Fruit fly (Drosophila melanogaster) whole organism, pupa: ENCODE measurements around the gene RhoGAP16F.
A peak's percentile ranks its signal among the peaks of the same experiment; 100 is the strongest.

ENCODE experiments used
- CG10348 ChIP-seq: fragments of 200-800 bp; sonication (Bioruptor generic); IDR thresholded peaks from 2 replicates; pipeline ENCODE4 v1.3.6; 2022; ENCODE audit warnings: missing biosample characterization, missing genetic modification characterization
- CG12605 ChIP-seq: fragments of 200-800 bp; sonication (Bioruptor generic); IDR thresholded peaks from 2 replicates; pipeline ENCODE4 v1.3.6; 2022; ENCODE audit warnings: missing biosample characterization, missing genetic modification characterization
- CG13204 ChIP-seq: fragments of 200-800 bp; sonication (Bioruptor generic); optimal IDR thresholded peaks from 2 replicates; lab custom pipeline; 2018; ENCODE audit warnings: missing biosample characterization, mild to moderate bottlenecking, missing genetic modification characterization, moderate library complexity
- CG14655 ChIP-seq: fragments of 200-800 bp; sonication (Bioruptor generic); optimal IDR thresholded peaks from 3 replicates; lab custom pipeline; 2017; ENCODE audit warnings: mild to moderate bottlenecking, missing biosample characterization, missing genetic modification reagents, missing genetic modification characterization
- CG15710 ChIP-seq: fragments of 200-800 bp; sonication (Bioruptor generic); optimal IDR thresholded peaks from 2 replicates; lab custom pipeline; 2018; ENCODE audit warnings: missing biosample characterization, mild to moderate bottlenecking, missing genetic modification characterization, moderate library complexity
- CG17806 ChIP-seq: fragments of 200-800 bp; sonication (Bioruptor generic); optimal IDR thresholded peaks from 2 replicates; lab custom pipeline; 2018; ENCODE audit warnings: missing biosample characterization, mild to moderate bottlenecking, missing genetic modification characterization, moderate library complexity
- CG32121 ChIP-seq: fragments of 200-800 bp; sonication (Bioruptor generic); IDR thresholded peaks from 2 replicates; pipeline ENCODE4 v1.3.6; 2022; ENCODE audit warnings: missing biosample characterization, missing genetic modification characterization
- CG34367 ChIP-seq: fragments of 200-800 bp; sonication (Bioruptor generic); optimal IDR thresholded peaks from 2 replicates; lab custom pipeline; 2018; ENCODE audit warnings: missing biosample characterization, mild to moderate bottlenecking, missing genetic modification characterization
- CG4496 ChIP-seq: fragments of 200-800 bp; sonication (Bioruptor generic); IDR thresholded peaks from 3 replicates; pipeline ENCODE4 v1.3.6; 2022; ENCODE audit warnings: missing biosample characterization, missing genetic modification characterization
- CG8159 ChIP-seq: fragments of 200-800 bp; sonication (Bioruptor generic); optimal IDR thresholded peaks from 3 replicates; lab custom pipeline; 2018; ENCODE audit warnings: missing biosample characterization, mild to moderate bottlenecking, missing genetic modification characterization, moderate library complexity
- CG8301 ChIP-seq: fragments of 200-800 bp; sonication (Bioruptor generic); optimal IDR thresholded peaks from 2 replicates; lab custom pipeline; 2018; ENCODE audit warnings: missing biosample characterization, mild to moderate bottlenecking, missing genetic modification characterization
- CG9948 ChIP-seq: fragments of 200-800 bp; sonication (Bioruptor generic); optimal IDR thresholded peaks from 2 replicates; lab custom pipeline; 2018; ENCODE audit warnings: missing biosample characterization, mild to moderate bottlenecking, missing genetic modification characterization, moderate library complexity
- D1 ChIP-seq: fragments of 200-800 bp; sonication (Bioruptor generic); optimal IDR thresholded peaks from 2 replicates; lab custom pipeline; 2018; ENCODE audit warnings: missing biosample characterization, mild to moderate bottlenecking, missing genetic modification characterization, moderate library complexity
- EcR ChIP-seq: fragments of 200-800 bp; sonication (Bioruptor generic); optimal IDR thresholded peaks from 3 replicates; lab custom pipeline; 2019; ENCODE audit warnings: missing biosample characterization, missing genetic modification characterization, mild to moderate bottlenecking, moderate library complexity, missing genetic modification reagents
- Ets98B ChIP-seq: fragments of 200-800 bp; sonication (Bioruptor generic); IDR thresholded peaks from 2 replicates; pipeline ENCODE4 v1.3.6; 2022; ENCODE audit warnings: missing biosample characterization, missing genetic modification characterization
- Pif1A ChIP-seq: fragments of 200-800 bp; sonication (Bioruptor generic); optimal IDR thresholded peaks from 3 replicates; lab custom pipeline; 2016; ENCODE audit warnings: missing biosample characterization, missing genetic modification characterization
- Pif1B ChIP-seq: fragments of 200-800 bp; sonication (Bioruptor generic); optimal IDR thresholded peaks from 3 replicates; lab custom pipeline; 2016; ENCODE audit warnings: missing biosample characterization, missing genetic modification characterization
- Snoo ChIP-seq: fragments of 200-800 bp; sonication (Bioruptor generic); optimal IDR thresholded peaks from 3 replicates; lab custom pipeline; 2017; ENCODE audit warnings: missing biosample characterization, mild to moderate bottlenecking, missing genetic modification characterization, inconsistent platforms
- fd96Ca ChIP-seq: fragments of 200-800 bp; sonication (Bioruptor generic); IDR thresholded peaks from 3 replicates; pipeline ENCODE4 v1.3.6; 2022; ENCODE audit warnings: missing biosample characterization, missing genetic modification characterization
- gl ChIP-seq: fragments of 200-800 bp; sonication (Bioruptor generic); optimal IDR thresholded peaks from 2 replicates; lab custom pipeline; 2018; ENCODE audit warnings: missing biosample characterization, mild to moderate bottlenecking, missing genetic modification characterization
- rn ChIP-seq: fragments of 200-800 bp; sonication (Bioruptor generic); IDR thresholded peaks from 2 replicates; pipeline ENCODE4 v1.3.6; 2022; ENCODE audit warnings: missing biosample characterization, missing genetic modification characterization

The RhoGAP16F gene

dm6 chrX:18092810-18093222 is at the start of gene RhoGAP16F:
RhoGAP16F (plus strand) TSS chrX:18093145.
- TF ChIP-seq rn (GFP tag; lab: Robert Waterston, UW) (no peak), EcR (GFP tag; lab: Kevin White, UChicago) (no peak), CG14655 (GFP tag; lab: Kevin White, UChicago) (peak; percentile 74), CG4496 (GFP tag; lab: Robert Waterston, UW) (peak; percentile 76), CG8159 (peak; percentile 78), CG32121 (GFP tag; lab: Robert Waterston, UW) (peak; percentile 77), CG10348 (GFP tag; lab: Robert Waterston, UW) (no peak), fd96Ca (GFP tag; lab: Robert Waterston, UW) (peak; percentile 70), Ets98B (GFP tag; lab: Robert Waterston, UW) (peak; percentile 66), CG17806 (tag; lab: Kevin White, UChicago) (peak; percentile 70), Pif1A (GFP tag; lab: Kevin White, UChicago) (peak; percentile 76), Pif1B (peak; percentile 61), gl (tag; lab: Kevin White, UChicago) (peak; percentile 13), CG13204 (GFP tag; lab: Kevin White, UChicago) (no peak), Snoo (tag; lab: Kevin White, UChicago) (peak; percentile 77), CG12605 (peak; percentile 77), CG8301 (tag; lab: Kevin White, UChicago) (peak; percentile 77), CG15710 (tag; lab: Kevin White, UChicago) (peak; percentile 77), D1 (tag; lab: Kevin White, UChicago) (no peak), CG9948 (tag; lab: Kevin White, UChicago) (peak; percentile 66), CG34367 (tag; lab: Kevin White, UChicago) (peak; percentile 72)

DNA sequence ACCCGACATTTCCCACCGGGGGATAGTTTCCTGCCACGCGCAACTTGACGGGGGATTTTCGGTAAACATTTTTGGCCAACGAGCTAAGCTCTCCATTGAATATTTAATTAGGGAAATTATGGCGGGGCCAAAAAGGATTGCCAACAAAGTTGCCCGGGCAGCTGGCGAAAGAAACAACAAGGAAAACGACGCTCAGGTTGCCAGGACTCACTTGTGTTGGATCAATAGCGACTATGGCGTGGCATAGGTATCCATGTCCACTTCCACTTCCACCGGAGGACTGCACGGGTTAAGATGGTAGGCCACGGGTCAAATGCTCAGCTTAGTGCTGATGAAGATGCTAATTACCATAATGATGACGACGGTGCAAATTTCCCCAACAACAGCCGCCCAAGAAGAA is 49.3 kb upstream of the RhoGAP16F start, which contains the start of gene CG15373:
Gene CG15373, plus strand, starts transcription at position 301 of the 400 bp plus-strand sequence.
- TF ChIP-seq CG10348 (GFP tag; lab: Robert Waterston, UW) (no peak), fd96Ca (GFP tag; lab: Robert Waterston, UW) (no peak), CG14655 (GFP tag; lab: Kevin White, UChicago) (no peak), CG8159 (no peak), Snoo (tag; lab: Kevin White, UChicago) (no peak), Pif1B (no peak), CG15710 (tag; lab: Kevin White, UChicago) (no peak), rn (GFP tag; lab: Robert Waterston, UW) (no peak), gl (tag; lab: Kevin White, UChicago) (no peak), CG12605 (no peak), CG17806 (tag; lab: Kevin White, UChicago) (no peak), EcR (GFP tag; lab: Kevin White, UChicago) (no peak), CG32121 (GFP tag; lab: Robert Waterston, UW) (no peak), CG13204 (GFP tag; lab: Kevin White, UChicago) (no peak), CG9948 (tag; lab: Kevin White, UChicago) (no peak)
- TF ChIP-seq, all 21 proteins: peak for 0

DNA sequence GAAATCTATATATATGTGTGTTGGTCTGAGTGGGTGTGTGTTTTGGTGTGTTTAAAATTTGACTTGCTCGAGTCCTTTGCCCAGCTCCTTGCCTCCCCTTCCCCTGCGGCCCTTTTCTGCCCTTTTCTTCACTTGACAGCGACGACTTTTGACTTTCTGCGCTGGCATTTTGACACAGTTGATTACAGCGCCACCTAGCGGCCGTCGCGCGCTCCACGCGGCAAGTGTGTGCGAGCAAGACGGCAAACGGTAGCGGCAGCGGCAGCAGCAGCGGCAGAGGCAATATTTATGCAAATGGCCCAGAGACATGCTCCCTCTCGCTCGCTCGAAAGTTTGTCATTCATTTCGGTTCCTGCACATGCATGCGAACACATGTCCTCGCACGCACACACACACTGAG is 40.8 kb upstream of the RhoGAP16F start:
- TF ChIP-seq CG17806 (tag; lab: Kevin White, UChicago) (no peak), CG13204 (GFP tag; lab: Kevin White, UChicago) (peak; percentile 5)

DNA sequence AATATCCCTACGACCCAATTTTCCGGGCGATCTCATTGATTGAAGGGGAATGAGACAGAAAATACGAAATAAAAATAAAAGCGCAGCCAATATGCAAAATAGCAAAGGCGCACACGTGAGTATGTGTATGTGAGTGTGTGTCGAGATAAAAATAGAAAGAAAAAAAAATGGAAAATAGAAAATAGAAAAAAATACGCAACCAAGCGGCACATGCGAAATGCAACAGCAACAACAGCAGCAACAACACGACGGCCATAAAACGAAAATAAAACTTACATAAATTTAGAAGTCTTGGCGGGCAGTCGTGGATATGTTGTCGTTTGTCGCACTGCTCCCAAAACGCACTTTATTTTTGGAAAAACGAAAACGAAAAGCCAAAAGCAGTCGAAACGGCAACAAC is 35.7 kb upstream of the RhoGAP16F start:
- TF ChIP-seq CG4496 (GFP tag; lab: Robert Waterston, UW) (0 out of 3 replicates have a peak, but pooled peaks have one; percentile 31), CG14655 (GFP tag; lab: Kevin White, UChicago) (peak; percentile 52), CG8159 (no peak), Pif1A (GFP tag; lab: Kevin White, UChicago) (no peak), Pif1B (no peak), CG8301 (tag; lab: Kevin White, UChicago) (peak; percentile 19), CG15710 (tag; lab: Kevin White, UChicago) (no peak), Snoo (tag; lab: Kevin White, UChicago) (no peak), D1 (tag; lab: Kevin White, UChicago) (no peak), gl (tag; lab: Kevin White, UChicago) (no peak), CG12605 (peak; percentile 44; the same call in 1 of the 2 replicates), rn (GFP tag; lab: Robert Waterston, UW) (no peak), CG34367 (tag; lab: Kevin White, UChicago) (no peak), CG10348 (GFP tag; lab: Robert Waterston, UW) (no peak), CG9948 (tag; lab: Kevin White, UChicago) (no peak), CG17806 (tag; lab: Kevin White, UChicago) (no peak), CG13204 (GFP tag; lab: Kevin White, UChicago) (no peak), CG32121 (GFP tag; lab: Robert Waterston, UW) (peak; percentile 50), fd96Ca (GFP tag; lab: Robert Waterston, UW) (0 out of 3 replicates have a peak, but pooled peaks have one; percentile 25), EcR (GFP tag; lab: Kevin White, UChicago) (no peak), Ets98B (GFP tag; lab: Robert Waterston, UW) (peak; percentile 48; the same call in 1 of the 2 replicates)

dm6 chrX:18058108-18058507 is 34.8 kb upstream of the RhoGAP16F start:
- TF ChIP-seq fd96Ca (GFP tag; lab: Robert Waterston, UW) = no peak
- no peak for TF ChIP-seq CG13204 (GFP tag; lab: Kevin White, UChicago)
- TF ChIP-seq, all 21 proteins: peak for 0
